Worm (Caenorhabditis elegans) whole organism, early embryonic: Measurements from ENCODE around the gene zip-12.

ENCODE experiments used
- aly-1 ChIP-seq: sonication (generic microtip); optimal IDR thresholded peaks from 2 replicates; lab custom pipeline; 2016; ENCODE audit warnings: missing genetic modification characterization, missing compliant biosample characterization
- ama-1 ChIP-seq: fragments of 150-350 bp; optimal IDR thresholded peaks from 2 replicates; lab custom pipeline; 2014
- ceh-13 ChIP-seq: fragments of 200-800 bp; sonication (Bioruptor generic); optimal IDR thresholded peaks from 2 replicates; lab custom pipeline; 2018; ENCODE audit warnings: mild to moderate bottlenecking, missing genetic modification characterization, missing compliant biosample characterization
- ets-7 ChIP-seq: sonication (generic microtip); optimal IDR thresholded peaks from 2 replicates; lab custom pipeline; 2016; ENCODE audit warnings: missing genotype, missing genetic modification characterization, missing compliant biosample characterization
- flt-1 ChIP-seq: fragments of 200-800 bp; sonication (Bioruptor generic); IDR thresholded peaks from 2 replicates; pipeline ENCODE4 v1.3.6; 2022; ENCODE audit warnings: missing genetic modification characterization, missing compliant biosample characterization
- hmbx-1 ChIP-seq: sonication (generic microtip); optimal IDR thresholded peaks from 2 replicates; lab custom pipeline; 2016; ENCODE audit warnings: mild to moderate bottlenecking, missing genetic modification characterization, missing compliant biosample characterization
- sea-1 ChIP-seq: fragments of 200-800 bp; sonication (Bioruptor generic); conservative IDR thresholded peaks from 2 replicates; pipeline ENCODE4 v1.3.6; 2022; ENCODE audit warnings: missing genetic modification characterization, missing compliant biosample characterization
- tbx-11 ChIP-seq: fragments of 200-800 bp; sonication (Bioruptor generic); IDR thresholded peaks from 2 replicates; pipeline ENCODE4 v1.3.6; 2022; ENCODE audit warnings: missing genetic modification characterization, missing compliant biosample characterization
- tbx-37 ChIP-seq: fragments of 200-800 bp; sonication (Bioruptor generic); conservative IDR thresholded peaks from 2 replicates; pipeline ENCODE4 v1.3.6; 2022; ENCODE audit warnings: missing genetic modification reagents, missing genetic modification characterization, missing compliant biosample characterization
- tra-4 ChIP-seq: sonication (generic microtip); optimal IDR thresholded peaks from 2 replicates; lab custom pipeline; 2017; ENCODE audit warnings: missing genetic modification characterization, missing compliant biosample characterization

DNA sequence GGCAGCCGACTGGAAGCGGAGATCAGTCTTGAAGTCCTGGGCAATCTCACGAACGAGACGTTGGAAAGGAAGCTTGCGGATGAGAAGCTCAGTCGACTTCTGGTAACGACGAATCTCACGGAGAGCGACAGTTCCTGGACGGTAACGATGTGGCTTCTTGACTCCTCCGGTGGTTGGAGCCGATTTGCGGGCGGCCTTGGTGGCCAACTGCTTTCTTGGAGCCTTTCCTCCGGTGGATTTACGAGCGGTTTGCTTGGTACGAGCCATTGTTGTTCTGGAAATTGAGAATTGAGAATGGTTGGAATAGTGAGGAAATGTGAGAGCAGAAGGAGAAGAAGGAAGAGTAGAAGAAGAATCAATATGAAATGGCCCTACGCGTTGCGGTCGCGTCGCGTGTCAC lies 40.2 kb downstream of the zip-12 start:
- no peak for TF ChIP-seq flt-1 (GFP tag; lab: Robert Waterston, UW)
- TF ChIP-seq ama-1 = no peak
- no peak for TF ChIP-seq tbx-11
- no peak for TF ChIP-seq ceh-13
- TF ChIP-seq hmbx-1 (tag; lab: Kevin White, UChicago) = no peak
- TF ChIP-seq ets-7 (tag; lab: Kevin White, UChicago) = no peak
- TF ChIP-seq tra-4 = no peak
- TF ChIP-seq aly-1 (tag; lab: Kevin White, UChicago) = no peak
- TF ChIP-seq sea-1 = no peak
- TF ChIP-seq tbx-37 (GFP tag; lab: Robert Waterston, UW) = no peak
